Worm (Caenorhabditis elegans) whole organism, late embryonic: ENCODE results near the gene F31D5.2.

Experiments
- T23F11.4 ChIP-seq: fragments of 200-800 bp; sonication (Bioruptor generic); optimal IDR thresholded peaks from 2 replicates; lab custom pipeline; 2018; ENCODE audit warnings: mild to moderate bottlenecking, missing genetic modification characterization, missing compliant biosample characterization
- Y22D7AL.16 ChIP-seq: sonication (generic microtip); optimal IDR thresholded peaks from 2 replicates; lab custom pipeline; 2016; ENCODE audit warnings: missing genetic modification characterization, missing compliant biosample characterization
- ama-1 ChIP-seq: fragments of 150-350 bp; optimal IDR thresholded peaks from 2 replicates; lab custom pipeline; 2014
- ceh-19 ChIP-seq: fragments of 200-800 bp; sonication (Bioruptor generic); optimal IDR thresholded peaks from 2 replicates; lab custom pipeline; 2018; ENCODE audit warnings: mild to moderate bottlenecking, missing genetic modification characterization, missing compliant biosample characterization
- ceh-2 ChIP-seq: sonication (generic microtip); optimal IDR thresholded peaks from 2 replicates; lab custom pipeline; 2016; ENCODE audit warnings: missing genotype, missing genetic modification characterization, missing compliant biosample characterization
- hlh-30 ChIP-seq: sonication (generic microtip); optimal IDR thresholded peaks from 2 replicates; lab custom pipeline; 2017; ENCODE audit warnings: antibody characterized with exemption, missing genetic modification characterization, missing compliant biosample characterization; ENCODE audit not compliant: insufficient read depth
- lim-6 ChIP-seq: sonication (generic microtip); optimal IDR thresholded peaks from 2 replicates; lab custom pipeline; 2016; ENCODE audit warnings: missing genetic modification characterization, missing compliant biosample characterization
- nfya-1 ChIP-seq: sonication (generic microtip); optimal IDR thresholded peaks from 2 replicates; lab custom pipeline; 2017; ENCODE audit warnings: missing genetic modification characterization, mild to moderate bottlenecking, missing compliant biosample characterization, antibody characterized with exemption, moderate library complexity
- nhr-11 ChIP-seq: fragments of 150-350 bp; optimal IDR thresholded peaks from 2 replicates; lab custom pipeline; 2014; ENCODE audit warnings: missing biosample characterization, missing genetic modification characterization
- pag-3 ChIP-seq: sonication (generic microtip); optimal IDR thresholded peaks from 2 replicates; lab custom pipeline; 2016; ENCODE audit warnings: missing compliant biosample characterization, missing genetic modification characterization, borderline replicate concordance
- pqm-1 ChIP-seq: sonication (generic microtip); optimal IDR thresholded peaks from 2 replicates; lab custom pipeline; 2016; ENCODE audit warnings: missing genetic modification characterization, missing compliant biosample characterization
- sox-2 ChIP-seq: fragments of 200-800 bp; sonication (Bioruptor generic); IDR thresholded peaks from 2 replicates; pipeline ENCODE4 v1.3.6; 2022; ENCODE audit warnings: missing genetic modification reagents, missing genetic modification characterization, missing compliant biosample characterization
- unc-3 ChIP-seq, 2 experiments: fragments of 200-800 bp in 1 of 2; sonication (Bioruptor generic) in 1 of 2; sonication (generic microtip) in 1 of 2; conservative IDR thresholded peaks in 1 of 2; optimal IDR thresholded peaks in 1 of 2; 2 replicates each; pipeline versions ENCODE4 v1.3.6 to Lab custom; 2016 to 2022; ENCODE audit warnings: missing compliant biosample characterization in 2 of 2, missing genetic modification characterization in 2 of 2, missing genetic modification reagents in 1 of 2

- TF ChIP-seq ceh-2 (tag; lab: Kevin White, UChicago) (no peak), ceh-19 (GFP tag; lab: Kevin White, UChicago) (no peak), lim-6 (no peak), T23F11.4 (GFP tag; lab: Kevin White, UChicago) (no peak), pag-3 (tag; lab: Kevin White, UChicago) (no peak), unc-3 (GFP tag; conservative IDR thresholded peaks at IDR 0.05; lab: Robert Waterston, UW) (no peak), unc-3 (tag; optimal IDR thresholded peaks at IDR 0.05; lab: Kevin White, UChicago) (no peak), hlh-30 (tag; lab: Kevin White, UChicago) (no peak), Y22D7AL.16 (tag; lab: Kevin White, UChicago) (no peak), pqm-1 (tag; lab: Kevin White, UChicago) (no peak), nhr-11 (tag; lab: Kevin White, UChicago) (no peak), ama-1 (lab: Kevin White, UChicago) (no peak), sox-2 (GFP tag; lab: Robert Waterston, UW) (no peak), nfya-1 (no peak)
These were observed 41.2 kb downstream of the F31D5.2 start, which contains the start of gene C16A11.7 for ce11 chrII:4256541-4257001.
